Worm (Caenorhabditis elegans) whole organism, L3 larva: Measurements from ENCODE around the gene nhr-235.

Experiments
- R02D3.7 ChIP-seq: fragments of 150-350 bp; optimal IDR thresholded peaks from 2 replicates; lab custom pipeline; 2014; ENCODE audit warnings: missing biosample characterization, missing genetic modification characterization
- ZK546.5 ChIP-seq: sonication (generic microtip); optimal IDR thresholded peaks from 2 replicates; lab custom pipeline; 2017; ENCODE audit warnings: missing biosample characterization, missing genetic modification characterization
- ceh-28 ChIP-seq: fragments of 150-350 bp; optimal IDR thresholded peaks from 2 replicates; lab custom pipeline; 2014; ENCODE audit warnings: missing biosample characterization, missing genetic modification reagents, missing genetic modification characterization
- ceh-9 ChIP-seq: sonication (generic microtip); optimal IDR thresholded peaks from 2 replicates; lab custom pipeline; 2018; ENCODE audit warnings: missing biosample characterization, missing genetic modification characterization
- daf-12 ChIP-seq: fragments of 150-350 bp; optimal IDR thresholded peaks from 2 replicates; lab custom pipeline; 2014; ENCODE audit warnings: missing biosample characterization, missing genetic modification reagents, missing genetic modification characterization
- egl-27 ChIP-seq: sonication (generic microtip); optimal IDR thresholded peaks from 4 replicates; lab custom pipeline; 2017; ENCODE audit warnings: missing biosample characterization, missing genetic modification reagents, missing genetic modification characterization
- egl-5 ChIP-seq: fragments of 150-350 bp; optimal IDR thresholded peaks from 2 replicates; lab custom pipeline; 2017; ENCODE audit warnings: missing biosample characterization, missing genetic modification reagents, missing genetic modification characterization, inconsistent platforms
- elt-1 ChIP-seq: fragments of 150-350 bp; optimal IDR thresholded peaks from 2 replicates; lab custom pipeline; 2014; ENCODE audit warnings: missing biosample characterization, missing genetic modification characterization
- elt-2 ChIP-seq: sonication (generic microtip); optimal IDR thresholded peaks from 2 replicates; lab custom pipeline; 2016; ENCODE audit warnings: missing genetic modification reagents, mild to moderate bottlenecking, missing genetic modification characterization, missing compliant biosample characterization
- eor-1 ChIP-seq, 2 experiments: fragments of 150-350 bp; optimal IDR thresholded peaks; 2 replicates each; lab custom pipeline; 2014 to 2018; ENCODE audit warnings: missing biosample characterization in 2 of 2, missing genetic modification characterization in 2 of 2
- fkh-10 ChIP-seq: sonication (generic microtip); optimal IDR thresholded peaks from 2 replicates; lab custom pipeline; 2017; ENCODE audit warnings: missing biosample characterization, missing genetic modification reagents, missing genetic modification characterization
- fkh-2 ChIP-seq: fragments of 150-350 bp; optimal IDR thresholded peaks from 2 replicates; lab custom pipeline; 2014; ENCODE audit warnings: missing biosample characterization, missing genetic modification reagents, missing genetic modification characterization
- fos-1 ChIP-seq: fragments of 150-350 bp; optimal IDR thresholded peaks from 2 replicates; lab custom pipeline; 2014; ENCODE audit warnings: missing biosample characterization, missing genetic modification characterization
- jun-1 ChIP-seq: fragments of 150-350 bp; optimal IDR thresholded peaks from 2 replicates; lab custom pipeline; 2014; ENCODE audit warnings: missing biosample characterization, missing genetic modification reagents, missing genetic modification characterization
- lin-15B ChIP-seq: fragments of 150-350 bp; optimal IDR thresholded peaks from 2 replicates; lab custom pipeline; 2014; ENCODE audit warnings: missing biosample characterization, missing genetic modification characterization
- lin-39 ChIP-seq: fragments of 150-350 bp; optimal IDR thresholded peaks from 2 replicates; lab custom pipeline; 2018; ENCODE audit warnings: missing biosample characterization, missing genetic modification reagents, missing genetic modification characterization
- lsy-12 ChIP-seq: sonication (generic microtip); optimal IDR thresholded peaks from 2 replicates; lab custom pipeline; 2016; ENCODE audit warnings: mild to moderate bottlenecking, missing genetic modification characterization, missing compliant biosample characterization
- mml-1 ChIP-seq: fragments of 150-350 bp; sonication (generic microtip); optimal IDR thresholded peaks from 3 replicates; lab custom pipeline; 2014; ENCODE audit warnings: missing biosample characterization, missing genetic modification characterization
- nhr-11 ChIP-seq: fragments of 150-350 bp; optimal IDR thresholded peaks from 2 replicates; lab custom pipeline; 2014; ENCODE audit warnings: missing biosample characterization, missing genetic modification characterization
- nhr-25 ChIP-seq: sonication (generic microtip); optimal IDR thresholded peaks from 2 replicates; lab custom pipeline; 2017; ENCODE audit warnings: missing biosample characterization, missing genetic modification characterization
- nhr-43 ChIP-seq: sonication (generic microtip); optimal IDR thresholded peaks from 2 replicates; lab custom pipeline; 2016; ENCODE audit warnings: mild to moderate bottlenecking, missing genetic modification characterization, missing compliant biosample characterization; ENCODE audit not compliant: poor library complexity, severe bottlenecking
- nhr-67 ChIP-seq: fragments of 150-350 bp; optimal IDR thresholded peaks from 2 replicates; lab custom pipeline; 2014; ENCODE audit warnings: missing biosample characterization, missing genetic modification characterization
- nhr-77 ChIP-seq: fragments of 150-350 bp; optimal IDR thresholded peaks from 2 replicates; lab custom pipeline; 2014; ENCODE audit warnings: missing biosample characterization, missing genetic modification characterization
- pha-4 ChIP-seq: fragments of 150-350 bp; optimal IDR thresholded peaks from 2 replicates; lab custom pipeline; 2014; ENCODE audit warnings: missing biosample characterization, missing genetic modification reagents, missing genetic modification characterization
- sea-2 ChIP-seq: fragments of 150-350 bp; sonication (generic microtip); optimal IDR thresholded peaks from 4 replicates; lab custom pipeline; 2014; ENCODE audit warnings: missing biosample characterization, missing genetic modification reagents, missing genetic modification characterization
- skn-1 ChIP-seq: fragments of 150-350 bp; optimal IDR thresholded peaks from 2 replicates; lab custom pipeline; 2014; ENCODE audit warnings: missing biosample characterization, missing genetic modification characterization
- snpc-4 ChIP-seq: fragments of 150-350 bp; optimal IDR thresholded peaks from 2 replicates; lab custom pipeline; 2014; ENCODE audit warnings: missing biosample characterization, missing genetic modification characterization
- tbx-2 ChIP-seq: sonication (generic microtip); optimal IDR thresholded peaks from 2 replicates; lab custom pipeline; 2016; ENCODE audit warnings: mild to moderate bottlenecking, missing genetic modification characterization, missing compliant biosample characterization
- unc-39 ChIP-seq: sonication (generic microtip); optimal IDR thresholded peaks from 4 replicates; lab custom pipeline; 2017; ENCODE audit warnings: missing biosample characterization, missing genetic modification characterization
- zag-1 ChIP-seq: fragments of 150-350 bp; optimal IDR thresholded peaks from 2 replicates; lab custom pipeline; 2014; ENCODE audit warnings: missing biosample characterization, missing genetic modification characterization
- ztf-11 ChIP-seq: fragments of 150-350 bp; optimal IDR thresholded peaks from 2 replicates; lab custom pipeline; 2014; ENCODE audit warnings: missing biosample characterization, missing genetic modification characterization

Gene nhr-235

DNA sequence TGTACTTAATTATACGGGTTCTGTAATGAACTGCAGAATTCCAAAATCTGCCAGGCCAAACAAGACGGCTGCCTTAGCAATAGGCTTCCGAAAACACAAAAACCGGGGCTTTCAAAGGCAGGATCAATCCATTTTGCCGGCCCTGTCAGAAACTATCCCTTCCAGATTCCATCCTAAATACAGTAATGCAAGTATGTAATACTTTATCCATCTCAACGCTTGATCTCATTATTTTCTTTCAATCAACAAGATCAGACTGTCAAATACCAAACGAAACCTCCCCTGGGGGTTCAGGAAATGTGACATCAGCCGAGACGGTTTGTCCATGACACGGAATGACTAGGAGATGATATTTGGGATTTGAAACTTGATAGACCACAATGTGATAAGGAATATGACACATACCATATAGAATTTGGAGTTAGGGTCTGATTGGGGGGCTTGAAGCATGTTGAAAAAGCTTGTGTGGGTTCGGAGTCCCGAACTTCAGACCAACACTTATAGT, 14.3 kb upstream of the nhr-235 start:
- TF ChIP-seq tbx-2 (tag; lab: Kevin White, UChicago) = no peak
- TF ChIP-seq fkh-10 (GFP tag; lab: Kevin White, UChicago) = no peak
- no peak for TF ChIP-seq R02D3.7
- TF ChIP-seq egl-27 = no peak
- no peak for TF ChIP-seq pha-4 (tag; lab: Kevin White, UChicago)
- TF ChIP-seq nhr-11 (tag; lab: Kevin White, UChicago) = no peak
- TF ChIP-seq nhr-67 (tag; lab: Kevin White, UChicago) = no peak
- TF ChIP-seq egl-5 (tag; lab: Kevin White, UChicago) = no peak
- no peak for TF ChIP-seq daf-12 (tag; lab: Kevin White, UChicago)
- TF ChIP-seq lsy-12 (tag; lab: Kevin White, UChicago) = no peak
- TF ChIP-seq elt-2 = no peak
- TF ChIP-seq mml-1 (tag; lab: Kevin White, UChicago) = no peak
- no peak for TF ChIP-seq sea-2
- TF ChIP-seq ceh-9 (tag; lab: Kevin White, UChicago) = no peak
- TF ChIP-seq nhr-25 (tag; lab: Kevin White, UChicago) = no peak
- TF ChIP-seq unc-39 (tag; lab: Kevin White, UChicago) = no peak
- TF ChIP-seq ceh-28 (tag; lab: Kevin White, UChicago) = no peak
- TF ChIP-seq jun-1 = no peak
- TF ChIP-seq ZK546.5 (tag; lab: Kevin White, UChicago) = no peak

- TF ChIP-seq egl-27 = no peak
- TF ChIP-seq fos-1 = no peak
Observed at ce11 chrII:12626887-12627286, 13.6 kb upstream of the nhr-235 start, which contains the start of gene nspe-7. Gene nspe-7, plus strand, starts transcription at chrII:12627187.

ce11 chrII:12628566-12628965, 11.9 kb upstream of the nhr-235 start, which contains the start of gene nspe-5:
Gene nspe-5, plus strand, starts transcription at chrII:12628866.
- TF ChIP-seq egl-27 = no peak
- TF ChIP-seq nhr-25 (tag; lab: Kevin White, UChicago) = peak; percentile 9

ce11 chrII:12629387-12629786, 11.1 kb upstream of the nhr-235 start, which contains the start of gene Y38E10A.28:
Gene Y38E10A.28, plus strand, starts transcription at chrII:12629687.
- TF ChIP-seq nhr-77 (no peak), snpc-4 (tag; lab: Kevin White, UChicago) (no peak), nhr-43 (tag; lab: Kevin White, UChicago) (no peak), eor-1 (tag; optimal IDR thresholded peaks at IDR 0.05; lab: Kevin White, UChicago) (no peak), R02D3.7 (no peak), ztf-11 (tag; lab: Kevin White, UChicago) (no peak), zag-1 (tag; lab: Kevin White, UChicago) (no peak), egl-5 (tag; lab: Kevin White, UChicago) (no peak)
- TF ChIP-seq, all 47 proteins: peak for 0

- TF ChIP-seq elt-2 = no peak
- no peak for TF ChIP-seq skn-1 (tag; lab: Kevin White, UChicago)
- TF ChIP-seq fkh-10 (GFP tag; lab: Kevin White, UChicago) = no peak
Observed at ce11 chrII:12630888-12631287, 9.6 kb upstream of the nhr-235 start, which contains the start of gene Y38E10A.34. Gene Y38E10A.34, plus strand, starts transcription at chrII:12631188.

ce11 chrII:12634749-12635318, 5.6 kb upstream of the nhr-235 start, which contains the start of gene Y38E10A.17:
Gene Y38E10A.17, minus strand, starts transcription at chrII:12634799.
- no peak for TF ChIP-seq ceh-28 (tag; lab: Kevin White, UChicago)
- peak; percentile 68 for TF ChIP-seq elt-1 (tag; lab: Kevin White, UChicago)
- TF ChIP-seq fkh-2 (tag; lab: Kevin White, UChicago) = no peak

DNA sequence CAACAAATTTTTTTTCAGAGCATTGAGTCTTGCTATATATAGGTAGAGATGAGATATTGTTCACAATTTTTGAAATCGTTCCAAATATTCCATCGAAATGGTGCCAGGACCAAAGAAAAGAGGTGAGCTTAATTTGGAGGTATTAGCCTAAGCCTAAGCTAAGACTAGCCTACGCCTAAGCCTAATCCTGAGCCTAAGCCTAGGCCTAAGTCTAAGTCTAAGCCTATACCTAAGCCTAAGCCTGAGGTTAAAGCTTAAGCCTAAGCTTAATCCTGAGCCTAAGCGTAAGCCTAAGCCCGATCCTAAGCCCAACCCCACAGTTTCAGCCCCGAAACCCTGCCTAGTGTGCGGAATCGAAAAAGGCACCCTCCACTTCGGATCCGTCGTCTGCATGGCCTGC, 3.9 kb upstream of the nhr-235 start, which contains the start of gene nhr-234:
nhr-234 (plus strand) TSS at position 77 of the 400 bp plus-strand sequence.
- no peak for TF ChIP-seq ceh-28 (tag; lab: Kevin White, UChicago)
- TF ChIP-seq lin-39 (tag; lab: Kevin White, UChicago) = no peak
- no peak for TF ChIP-seq mml-1 (tag; lab: Kevin White, UChicago)
- no peak for TF ChIP-seq lin-15B
